Worm (Caenorhabditis elegans) whole organism, L3 larva: Measurements from ENCODE around the gene C27A2.12.

Experiments
- fkh-2 ChIP-seq: fragments of 150-350 bp; optimal IDR thresholded peaks from 2 replicates; lab custom pipeline; 2014; ENCODE audit warnings: missing biosample characterization, missing genetic modification reagents, missing genetic modification characterization
- lin-15B ChIP-seq: fragments of 150-350 bp; optimal IDR thresholded peaks from 2 replicates; lab custom pipeline; 2014; ENCODE audit warnings: missing biosample characterization, missing genetic modification characterization
- pha-4 ChIP-seq: fragments of 150-350 bp; optimal IDR thresholded peaks from 2 replicates; lab custom pipeline; 2014; ENCODE audit warnings: missing biosample characterization, missing genetic modification reagents, missing genetic modification characterization
- pqm-1 ChIP-seq: fragments of 150-350 bp; optimal IDR thresholded peaks from 2 replicates; lab custom pipeline; 2017; ENCODE audit warnings: missing biosample characterization, missing genetic modification characterization, inconsistent platforms
- snpc-4 ChIP-seq: fragments of 150-350 bp; optimal IDR thresholded peaks from 2 replicates; lab custom pipeline; 2014; ENCODE audit warnings: missing biosample characterization, missing genetic modification characterization
- unc-62 ChIP-seq: fragments of 150-350 bp; sonication (generic microtip); optimal IDR thresholded peaks from 4 replicates; lab custom pipeline; 2014; ENCODE audit warnings: missing biosample characterization, missing genetic modification reagents, missing genetic modification characterization

ce11 chrII:5042381-5042930, 15.5 kb downstream of the C27A2.12 start:
- TF ChIP-seq unc-62 (GFP tag; lab: Kevin White, UChicago) (no peak), snpc-4 (tag; lab: Kevin White, UChicago) (no peak), fkh-2 (no peak), pha-4 (tag; lab: Kevin White, UChicago) (no peak), pqm-1 (tag; lab: Kevin White, UChicago) (no peak), lin-15B (tag; lab: Kevin White, UChicago) (peak; percentile 23)
